Worm (Caenorhabditis elegans) whole organism, L3 larva: ENCODE results near the gene T23G5.2.

Experiments used
- R02D3.7 ChIP-seq: fragments of 150-350 bp; optimal IDR thresholded peaks from 2 replicates; lab custom pipeline; 2014; ENCODE audit warnings: missing biosample characterization, missing genetic modification characterization
- aly-2 ChIP-seq: fragments of 150-350 bp; optimal IDR thresholded peaks from 2 replicates; lab custom pipeline; 2014; ENCODE audit warnings: missing biosample characterization, missing genetic modification characterization
- ama-1 ChIP-seq: fragments of 150-350 bp; optimal IDR thresholded peaks from 2 replicates; lab custom pipeline; 2018
- ceh-16 ChIP-seq: sonication (generic microtip); optimal IDR thresholded peaks from 2 replicates; lab custom pipeline; 2017; ENCODE audit warnings: missing biosample characterization, missing genetic modification characterization
- ceh-28 ChIP-seq: fragments of 150-350 bp; optimal IDR thresholded peaks from 2 replicates; lab custom pipeline; 2014; ENCODE audit warnings: missing biosample characterization, missing genetic modification reagents, missing genetic modification characterization
- ceh-82 ChIP-seq: fragments of 150-350 bp; optimal IDR thresholded peaks from 2 replicates; lab custom pipeline; 2014; ENCODE audit warnings: missing biosample characterization, missing genetic modification characterization
- ceh-9 ChIP-seq: sonication (generic microtip); optimal IDR thresholded peaks from 2 replicates; lab custom pipeline; 2018; ENCODE audit warnings: missing biosample characterization, missing genetic modification characterization
- daf-12 ChIP-seq: fragments of 150-350 bp; optimal IDR thresholded peaks from 2 replicates; lab custom pipeline; 2014; ENCODE audit warnings: missing biosample characterization, missing genetic modification reagents, missing genetic modification characterization
- egl-27 ChIP-seq: sonication (generic microtip); optimal IDR thresholded peaks from 4 replicates; lab custom pipeline; 2017; ENCODE audit warnings: missing biosample characterization, missing genetic modification reagents, missing genetic modification characterization
- egl-5 ChIP-seq: fragments of 150-350 bp; optimal IDR thresholded peaks from 2 replicates; lab custom pipeline; 2017; ENCODE audit warnings: missing biosample characterization, missing genetic modification reagents, missing genetic modification characterization, inconsistent platforms
- elt-1 ChIP-seq: fragments of 150-350 bp; optimal IDR thresholded peaks from 2 replicates; lab custom pipeline; 2014; ENCODE audit warnings: missing biosample characterization, missing genetic modification characterization
- elt-3 ChIP-seq, 3 experiments: fragments of 150-350 bp in 1 of 3; sonication (generic microtip) in 2 of 3; optimal IDR thresholded peaks; 2 replicates in 2 of 3; 4 replicates in 1 of 3; lab custom pipeline; 2014 to 2017; ENCODE audit warnings: missing biosample characterization in 3 of 3, missing genetic modification characterization in 3 of 3
- eor-1 ChIP-seq, 2 experiments: fragments of 150-350 bp; optimal IDR thresholded peaks; 2 replicates each; lab custom pipeline; 2014 to 2018; ENCODE audit warnings: missing biosample characterization in 2 of 2, missing genetic modification characterization in 2 of 2
- fkh-10 ChIP-seq: sonication (generic microtip); optimal IDR thresholded peaks from 2 replicates; lab custom pipeline; 2017; ENCODE audit warnings: missing biosample characterization, missing genetic modification reagents, missing genetic modification characterization
- fkh-2 ChIP-seq: fragments of 150-350 bp; optimal IDR thresholded peaks from 2 replicates; lab custom pipeline; 2014; ENCODE audit warnings: missing biosample characterization, missing genetic modification reagents, missing genetic modification characterization
- fos-1 ChIP-seq: fragments of 150-350 bp; optimal IDR thresholded peaks from 2 replicates; lab custom pipeline; 2014; ENCODE audit warnings: missing biosample characterization, missing genetic modification characterization
- hmg-11 ChIP-seq: sonication (generic microtip); optimal IDR thresholded peaks from 2 replicates; lab custom pipeline; 2016; ENCODE audit warnings: missing genetic modification characterization, missing compliant biosample characterization
- jun-1 ChIP-seq: fragments of 150-350 bp; optimal IDR thresholded peaks from 2 replicates; lab custom pipeline; 2014; ENCODE audit warnings: missing biosample characterization, missing genetic modification reagents, missing genetic modification characterization
- lin-15B ChIP-seq: fragments of 150-350 bp; optimal IDR thresholded peaks from 2 replicates; lab custom pipeline; 2014; ENCODE audit warnings: missing biosample characterization, missing genetic modification characterization
- lin-39 ChIP-seq: fragments of 150-350 bp; optimal IDR thresholded peaks from 2 replicates; lab custom pipeline; 2018; ENCODE audit warnings: missing biosample characterization, missing genetic modification reagents, missing genetic modification characterization
- lsy-12 ChIP-seq: sonication (generic microtip); optimal IDR thresholded peaks from 2 replicates; lab custom pipeline; 2016; ENCODE audit warnings: mild to moderate bottlenecking, missing genetic modification characterization, missing compliant biosample characterization
- mdl-1 ChIP-seq: fragments of 150-350 bp; optimal IDR thresholded peaks from 2 replicates; lab custom pipeline; 2014; ENCODE audit warnings: missing biosample characterization, missing genetic modification characterization
- mml-1 ChIP-seq: fragments of 150-350 bp; sonication (generic microtip); optimal IDR thresholded peaks from 3 replicates; lab custom pipeline; 2014; ENCODE audit warnings: missing biosample characterization, missing genetic modification characterization
- nfya-1 ChIP-seq: sonication (generic microtip); optimal IDR thresholded peaks from 2 replicates; lab custom pipeline; 2017; ENCODE audit warnings: missing genetic modification characterization, mild to moderate bottlenecking, missing compliant biosample characterization, antibody characterized with exemption, moderate library complexity; ENCODE audit not compliant: insufficient read depth
- nhr-11 ChIP-seq: fragments of 150-350 bp; optimal IDR thresholded peaks from 2 replicates; lab custom pipeline; 2014; ENCODE audit warnings: missing biosample characterization, missing genetic modification characterization
- nhr-12 ChIP-seq: fragments of 150-350 bp; optimal IDR thresholded peaks from 2 replicates; lab custom pipeline; 2014; ENCODE audit warnings: missing biosample characterization, missing genetic modification characterization
- nhr-23 ChIP-seq: fragments of 150-350 bp; optimal IDR thresholded peaks from 2 replicates; lab custom pipeline; 2014; ENCODE audit warnings: missing biosample characterization, missing genetic modification reagents, missing genetic modification characterization
- nhr-237 ChIP-seq: fragments of 150-350 bp; optimal IDR thresholded peaks from 2 replicates; lab custom pipeline; 2014; ENCODE audit warnings: missing biosample characterization, missing genetic modification characterization
- nhr-25 ChIP-seq: sonication (generic microtip); optimal IDR thresholded peaks from 2 replicates; lab custom pipeline; 2017; ENCODE audit warnings: missing biosample characterization, missing genetic modification characterization
- nhr-28 ChIP-seq: fragments of 150-350 bp; optimal IDR thresholded peaks from 2 replicates; lab custom pipeline; 2014; ENCODE audit warnings: missing biosample characterization, missing genetic modification characterization
- nhr-67 ChIP-seq: fragments of 150-350 bp; optimal IDR thresholded peaks from 2 replicates; lab custom pipeline; 2014; ENCODE audit warnings: missing biosample characterization, missing genetic modification characterization
- nhr-76 ChIP-seq: fragments of 150-350 bp; sonication (generic microtip); optimal IDR thresholded peaks from 5 replicates; lab custom pipeline; 2014; ENCODE audit warnings: missing biosample characterization, missing genetic modification characterization
- pha-4 ChIP-seq: fragments of 150-350 bp; optimal IDR thresholded peaks from 2 replicates; lab custom pipeline; 2014; ENCODE audit warnings: missing biosample characterization, missing genetic modification reagents, missing genetic modification characterization
- pqm-1 ChIP-seq: fragments of 150-350 bp; optimal IDR thresholded peaks from 2 replicates; lab custom pipeline; 2017; ENCODE audit warnings: missing biosample characterization, missing genetic modification characterization, inconsistent platforms
- sea-2 ChIP-seq: fragments of 150-350 bp; sonication (generic microtip); optimal IDR thresholded peaks from 4 replicates; lab custom pipeline; 2014; ENCODE audit warnings: missing biosample characterization, missing genetic modification reagents, missing genetic modification characterization
- skn-1 ChIP-seq: fragments of 150-350 bp; optimal IDR thresholded peaks from 2 replicates; lab custom pipeline; 2014; ENCODE audit warnings: missing biosample characterization, missing genetic modification characterization
- snpc-4 ChIP-seq: fragments of 150-350 bp; optimal IDR thresholded peaks from 2 replicates; lab custom pipeline; 2014; ENCODE audit warnings: missing biosample characterization, missing genetic modification characterization
- tbx-2 ChIP-seq: sonication (generic microtip); optimal IDR thresholded peaks from 2 replicates; lab custom pipeline; 2016; ENCODE audit warnings: mild to moderate bottlenecking, missing genetic modification characterization, missing compliant biosample characterization
- unc-39 ChIP-seq: sonication (generic microtip); optimal IDR thresholded peaks from 4 replicates; lab custom pipeline; 2017; ENCODE audit warnings: missing biosample characterization, missing genetic modification characterization
- unc-62 ChIP-seq: fragments of 150-350 bp; sonication (generic microtip); optimal IDR thresholded peaks from 4 replicates; lab custom pipeline; 2014; ENCODE audit warnings: missing biosample characterization, missing genetic modification reagents, missing genetic modification characterization
- zag-1 ChIP-seq: fragments of 150-350 bp; optimal IDR thresholded peaks from 2 replicates; lab custom pipeline; 2014; ENCODE audit warnings: missing biosample characterization, missing genetic modification characterization
- ztf-11 ChIP-seq: fragments of 150-350 bp; optimal IDR thresholded peaks from 2 replicates; lab custom pipeline; 2014; ENCODE audit warnings: missing biosample characterization, missing genetic modification characterization
- ztf-4 ChIP-seq: fragments of 150-350 bp; optimal IDR thresholded peaks from 2 replicates; lab custom pipeline; 2014; ENCODE audit warnings: missing biosample characterization, missing genetic modification characterization

Gene T23G5.2

ce11 chrIII:9201977-9202376, 34.2 kb downstream of the T23G5.2 start:
- no peak for TF ChIP-seq elt-3 (tag; optimal IDR thresholded peaks at IDR 0.05; lab: Kevin White, UChicago)
- no peak for TF ChIP-seq nhr-11 (tag; lab: Kevin White, UChicago)
- TF ChIP-seq fos-1 (tag; lab: Kevin White, UChicago), result no peak
- no peak for TF ChIP-seq hmg-11 (tag; lab: Kevin White, UChicago)
- TF ChIP-seq snpc-4 (tag; lab: Kevin White, UChicago), result no peak
- TF ChIP-seq sea-2, result no peak
- TF ChIP-seq ceh-9, result no peak
- TF ChIP-seq nhr-23 (tag; lab: Kevin White, UChicago), result no peak
- TF ChIP-seq ceh-28 (tag; lab: Kevin White, UChicago), result no peak
- TF ChIP-seq fkh-2 (tag; lab: Kevin White, UChicago), result no peak
- TF ChIP-seq nhr-67 (tag; lab: Kevin White, UChicago), result no peak
- TF ChIP-seq nhr-76 (tag; lab: Kevin White, UChicago), result no peak
- no peak for TF ChIP-seq nhr-28 (tag; lab: Kevin White, UChicago)
- no peak for TF ChIP-seq ceh-82 (tag; lab: Kevin White, UChicago)
- no peak for TF ChIP-seq aly-2

- TF ChIP-seq pqm-1 (tag; lab: Kevin White, UChicago), result no peak
- no peak for TF ChIP-seq nhr-23 (tag; lab: Kevin White, UChicago)
- TF ChIP-seq nhr-28 (tag; lab: Kevin White, UChicago), result no peak
- TF ChIP-seq nhr-237 (tag; lab: Kevin White, UChicago), result no peak
- TF ChIP-seq ceh-16 (tag; lab: Kevin White, UChicago), result no peak
- TF ChIP-seq unc-39 (tag; lab: Kevin White, UChicago), result no peak
- TF ChIP-seq unc-62 (GFP tag; lab: Kevin White, UChicago), result no peak
- no peak for TF ChIP-seq skn-1
- no peak for TF ChIP-seq zag-1
- no peak for TF ChIP-seq eor-1 (tag; optimal IDR thresholded peaks at IDR 0.05; lab: Kevin White, UChicago)
- no peak for TF ChIP-seq aly-2
- no peak for TF ChIP-seq fos-1 (tag; lab: Kevin White, UChicago)
- no peak for TF ChIP-seq nhr-12 (tag; lab: Kevin White, UChicago)
- no peak for TF ChIP-seq ztf-4
- no peak for TF ChIP-seq ama-1 (lab: Kevin White, UChicago)
- no peak for TF ChIP-seq pha-4
Observed at ce11 chrIII:9199605-9200004, 36.5 kb downstream of the T23G5.2 start, which contains the start of gene ZC84.6. Gene ZC84.6, minus strand, starts transcription at chrIII:9199705.

ce11 chrIII:9191091-9191490, 45.0 kb downstream of the T23G5.2 start, which contains the start of gene cls-3:
Gene cls-3, minus strand, starts transcription at chrIII:9191109.
- TF ChIP-seq unc-62 (GFP tag; lab: Kevin White, UChicago) (no peak), tbx-2 (tag; lab: Kevin White, UChicago) (no peak), nhr-23 (tag; lab: Kevin White, UChicago) (no peak), elt-3 (tag; optimal IDR thresholded peaks at IDR 0.05; lab: Kevin White, UChicago) (no peak), lin-39 (peak; percentile 43), nhr-11 (tag; lab: Kevin White, UChicago) (no peak), ama-1 (lab: Kevin White, UChicago) (no peak), mml-1 (tag; lab: Kevin White, UChicago) (no peak), lin-15B (tag; lab: Kevin White, UChicago) (peak; percentile 40), nfya-1 (tag; lab: Kevin White, UChicago) (peak; percentile 63), fos-1 (tag; lab: Kevin White, UChicago) (no peak), pqm-1 (tag; lab: Kevin White, UChicago) (no peak), pha-4 (no peak), zag-1 (no peak), hmg-11 (tag; lab: Kevin White, UChicago) (no peak), snpc-4 (tag; lab: Kevin White, UChicago) (no peak), fkh-10 (peak; percentile 15), elt-1 (tag; lab: Kevin White, UChicago) (no peak), lsy-12 (tag; lab: Kevin White, UChicago) (peak; percentile 7), skn-1 (peak; percentile 13)

- TF ChIP-seq mml-1 (tag; lab: Kevin White, UChicago), result no peak
- TF ChIP-seq mdl-1 (tag; lab: Kevin White, UChicago), result no peak
- no peak for TF ChIP-seq sea-2
- TF ChIP-seq pha-4, result no peak
- no peak for TF ChIP-seq R02D3.7 (tag; lab: Kevin White, UChicago)
- no peak for TF ChIP-seq nhr-25 (tag; lab: Kevin White, UChicago)
- no peak for TF ChIP-seq daf-12 (tag; lab: Kevin White, UChicago)
- TF ChIP-seq elt-3 (tag; optimal IDR thresholded peaks at IDR 0.05; lab: Kevin White, UChicago), result no peak
- no peak for TF ChIP-seq jun-1 (tag; lab: Kevin White, UChicago)
- no peak for TF ChIP-seq ztf-11 (tag; lab: Kevin White, UChicago)
- no peak for TF ChIP-seq lsy-12 (tag; lab: Kevin White, UChicago)
- no peak for TF ChIP-seq eor-1 (tag; optimal IDR thresholded peaks at IDR 0.05; lab: Kevin White, UChicago)
- no peak for TF ChIP-seq egl-27 (tag; lab: Kevin White, UChicago)
- TF ChIP-seq ceh-16 (tag; lab: Kevin White, UChicago), result no peak
- no peak for TF ChIP-seq snpc-4 (tag; lab: Kevin White, UChicago)
- no peak for TF ChIP-seq fkh-2 (tag; lab: Kevin White, UChicago)
- TF ChIP-seq ztf-4, result no peak
- no peak for TF ChIP-seq egl-5 (tag; lab: Kevin White, UChicago)
Observed at ce11 chrIII:9185722-9186121, 50.4 kb downstream of the T23G5.2 start, which contains the start of gene ZC84.7. Gene ZC84.7, plus strand, starts transcription at chrIII:9186022.
